Worm (Caenorhabditis elegans): Measurements from ENCODE around the gene acsd-1.

The acsd-1 gene

DNA sequence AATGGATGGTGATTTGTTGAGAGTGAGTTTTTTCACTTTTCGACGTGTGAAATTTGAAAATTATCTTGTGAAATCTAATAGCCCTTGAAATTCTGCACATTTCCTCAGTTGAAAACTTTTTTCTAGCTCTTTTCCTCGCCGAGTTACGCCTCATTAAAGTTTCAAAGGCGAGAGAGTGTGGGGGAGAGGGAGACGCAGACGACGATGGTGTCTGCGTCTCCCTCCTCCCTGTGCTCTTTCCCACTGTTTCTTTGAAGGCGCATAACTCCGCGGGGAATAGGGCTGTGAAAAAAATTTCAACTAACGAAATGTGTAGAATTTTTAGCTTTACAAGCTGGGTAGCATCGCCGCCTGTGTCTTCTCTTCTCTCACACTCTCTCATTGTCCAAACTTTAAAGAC, 50.1 kb downstream of the acsd-1 start:
- TF ChIP-seq ets-4 (tag; optimal IDR thresholded peaks at IDR 0.05), result no peak
- no peak for TF ChIP-seq ceh-48 (tag; optimal IDR thresholded peaks at IDR 0.05)
- no peak for TF ChIP-seq pha-2 (tag; optimal IDR thresholded peaks at IDR 0.05)
- no peak for TF ChIP-seq sox-4 (tag; optimal IDR thresholded peaks at IDR 0.05)
- no peak for TF ChIP-seq ceh-9 (tag; optimal IDR thresholded peaks at IDR 0.05)
- no peak for TF ChIP-seq fkh-10 (GFP tag; optimal IDR thresholded peaks at IDR 0.05)
- no peak for TF ChIP-seq odd-2 (tag; optimal IDR thresholded peaks at IDR 0.05)
- TF ChIP-seq sox-2 (GFP tag; IDR thresholded peaks at IDR 0.05), result no peak
- TF ChIP-seq fkh-6 (tag; optimal IDR thresholded peaks at IDR 0.05), result no peak
- no peak for TF ChIP-seq ref-2 (tag; optimal IDR thresholded peaks at IDR 0.05)
- TF ChIP-seq dmd-4 (tag; optimal IDR thresholded peaks at IDR 0.05; ENCODE audit: borderline replicate concordance), result no peak
- TF ChIP-seq hlh-6 (tag; optimal IDR thresholded peaks at IDR 0.05), result no peak

DNA sequence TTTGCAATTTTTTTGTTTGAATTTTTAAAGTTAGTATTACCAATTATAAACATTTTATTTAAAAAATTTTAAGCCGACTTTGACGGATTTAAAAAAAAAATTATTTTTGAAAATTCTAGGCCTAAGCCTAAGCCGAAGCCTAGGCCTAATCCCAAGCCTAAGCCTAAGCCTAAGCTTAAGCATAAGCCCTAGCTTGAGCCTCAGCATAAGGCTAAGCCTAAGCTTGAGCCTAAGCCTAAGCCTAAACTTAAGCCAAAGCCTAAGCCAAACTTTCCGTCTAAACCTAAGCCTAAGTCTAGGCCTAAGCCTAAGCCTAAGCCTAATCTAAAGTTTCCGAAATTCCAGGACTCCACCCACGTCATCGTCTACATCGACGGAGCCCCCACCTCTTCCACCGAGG, 53.4 kb downstream of the acsd-1 start:
- no peak for TF ChIP-seq ceh-48 (tag; optimal IDR thresholded peaks at IDR 0.05)
- no peak for TF ChIP-seq rnt-1 (tag; optimal IDR thresholded peaks at IDR 0.05)
- TF ChIP-seq dve-1 (tag; optimal IDR thresholded peaks at IDR 0.05), result peak; percentile 66
- TF ChIP-seq ttx-3 (tag; optimal IDR thresholded peaks at IDR 0.05), result no peak

DNA sequence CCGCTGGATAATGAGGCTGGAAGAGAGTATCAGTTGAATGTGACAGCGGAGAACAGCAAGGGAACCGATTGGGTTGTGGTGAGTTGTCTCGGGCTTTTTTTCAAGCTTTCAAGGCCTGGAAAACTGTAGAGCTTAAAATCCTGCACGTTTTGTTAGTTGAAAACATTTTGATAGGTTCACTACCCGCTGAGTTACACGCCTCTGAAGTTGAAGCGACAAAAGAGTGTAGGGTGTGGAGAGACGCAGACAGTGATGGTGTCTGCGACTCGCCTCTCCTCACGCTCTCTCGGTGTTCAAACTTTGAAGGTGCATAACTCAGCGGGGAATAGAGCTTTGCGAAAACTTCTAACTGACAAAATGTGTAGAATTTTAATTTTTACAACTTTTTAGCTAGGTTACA, 57.1 kb downstream of the acsd-1 start:
- TF ChIP-seq Y22D7AL.16 (tag; optimal IDR thresholded peaks at IDR 0.05) (no peak), hlh-30 (tag; optimal IDR thresholded peaks at IDR 0.05; ENCODE audit: insufficient read depth) (no peak), ceh-48 (tag; optimal IDR thresholded peaks at IDR 0.05) (no peak), C08G9.2 (tag; optimal IDR thresholded peaks at IDR 0.05) (no peak), pha-2 (tag; optimal IDR thresholded peaks at IDR 0.05) (no peak), tbx-2 (tag; optimal IDR thresholded peaks at IDR 0.05) (no peak), ceh-2 (tag; optimal IDR thresholded peaks at IDR 0.05) (no peak), dmd-4 (tag; optimal IDR thresholded peaks at IDR 0.05; ENCODE audit: borderline replicate concordance) (no peak), ref-2 (tag; optimal IDR thresholded peaks at IDR 0.05) (no peak), sox-2 (GFP tag; IDR thresholded peaks at IDR 0.05) (no peak), ets-4 (tag; optimal IDR thresholded peaks at IDR 0.05) (no peak), nhr-232 (tag; optimal IDR thresholded peaks at IDR 0.05) (no peak), pag-3 (tag; optimal IDR thresholded peaks at IDR 0.05; ENCODE audit: borderline replicate concordance) (no peak), pros-1 (tag; optimal IDR thresholded peaks at IDR 0.05) (no peak), ama-1 (optimal IDR thresholded peaks at IDR 0.05) (no peak), elt-2 (tag; optimal IDR thresholded peaks at IDR 0.05) (no peak), fkh-6 (tag; optimal IDR thresholded peaks at IDR 0.05) (no peak)

DNA sequence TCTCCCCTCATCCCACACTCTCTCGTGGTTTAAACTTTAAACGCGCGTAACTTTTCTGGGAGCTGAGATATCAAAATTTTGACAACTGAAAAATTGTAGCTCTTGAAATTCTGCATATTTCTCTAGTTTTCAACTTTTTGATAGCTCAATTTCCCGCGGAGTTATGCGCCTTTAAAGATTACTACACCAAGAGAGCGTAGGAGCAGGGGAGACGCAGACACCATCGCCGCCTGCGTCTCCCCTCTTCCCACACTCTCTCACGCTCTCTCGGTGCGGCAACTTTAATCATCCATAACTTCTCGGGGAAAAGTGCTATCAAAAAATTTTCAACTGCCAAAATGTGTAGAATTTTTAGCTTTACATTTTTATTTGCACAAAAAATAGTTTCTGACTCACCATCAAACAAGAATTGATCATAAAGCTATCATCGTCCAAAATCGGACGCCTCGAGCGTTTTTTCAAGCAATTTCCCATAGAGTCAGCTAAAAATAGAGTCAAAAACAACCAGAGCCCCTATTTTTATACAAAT, 59.9 kb downstream of the acsd-1 start, which contains the start of gene eak-3:
TSS of gene eak-3 (minus strand) at position 479 of the 529 bp plus-strand sequence.
- no peak for TF ChIP-seq tbx-2 (tag; optimal IDR thresholded peaks at IDR 0.05)
- no peak for TF ChIP-seq ceh-24 (tag; optimal IDR thresholded peaks at IDR 0.05)
- TF ChIP-seq ceh-18 (tag; optimal IDR thresholded peaks at IDR 0.05), result no peak
- no peak for TF ChIP-seq sdc-2 (tag; optimal IDR thresholded peaks at IDR 0.05)
- no peak for TF ChIP-seq ceh-34 (tag; optimal IDR thresholded peaks at IDR 0.05)
- no peak for TF ChIP-seq C38D4.7 (GFP tag; optimal IDR thresholded peaks at IDR 0.05)
- TF ChIP-seq ceh-14 (tag; optimal IDR thresholded peaks at IDR 0.05), result no peak
- no peak for TF ChIP-seq ceh-22 (tag; optimal IDR thresholded peaks at IDR 0.05)
- no peak for TF ChIP-seq sox-4 (tag; optimal IDR thresholded peaks at IDR 0.05)
- TF ChIP-seq ztf-16 (tag; optimal IDR thresholded peaks at IDR 0.05), result no peak
- no peak for TF ChIP-seq madf-2 (tag; optimal IDR thresholded peaks at IDR 0.05)
- TF ChIP-seq gmeb-2 (tag; optimal IDR thresholded peaks at IDR 0.05), result no peak
- TF ChIP-seq fkh-10 (GFP tag; optimal IDR thresholded peaks at IDR 0.05), result no peak
- TF ChIP-seq ceh-9 (tag; optimal IDR thresholded peaks at IDR 0.05), result no peak

DNA sequence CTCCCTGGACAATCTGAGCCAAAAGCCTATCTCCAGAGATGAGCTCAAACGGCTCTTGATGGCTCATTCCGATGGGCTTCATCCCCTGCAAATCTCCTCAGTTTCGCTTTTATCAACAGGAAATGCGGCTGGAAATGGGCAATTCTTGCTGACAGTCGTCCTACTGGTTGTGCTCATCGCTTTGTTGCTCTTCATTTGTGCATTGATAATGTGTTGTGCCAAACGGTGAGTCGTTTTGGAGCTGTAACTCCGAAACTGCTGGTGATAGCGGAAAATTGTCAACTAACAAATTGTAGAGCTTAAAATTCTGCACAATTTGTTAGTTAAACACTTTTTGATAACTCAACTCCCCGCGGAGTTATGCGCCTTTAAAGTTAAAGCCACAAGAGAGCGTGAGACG, 62.7 kb downstream of the acsd-1 start:
- no peak for TF ChIP-seq ceh-31 (tag; optimal IDR thresholded peaks at IDR 0.05)
- no peak for TF ChIP-seq fkh-6 (tag; optimal IDR thresholded peaks at IDR 0.05)
- TF ChIP-seq pqm-1 (tag; optimal IDR thresholded peaks at IDR 0.05), result no peak
- TF ChIP-seq gmeb-2 (tag; optimal IDR thresholded peaks at IDR 0.05), result no peak
- TF ChIP-seq pax-1 (tag; optimal IDR thresholded peaks at IDR 0.05), result no peak
- no peak for TF ChIP-seq sox-4 (tag; optimal IDR thresholded peaks at IDR 0.05)
- no peak for TF ChIP-seq pag-3 (tag; optimal IDR thresholded peaks at IDR 0.05; ENCODE audit: borderline replicate concordance)
- no peak for TF ChIP-seq che-1 (tag; optimal IDR thresholded peaks at IDR 0.05)
- TF ChIP-seq rnt-1 (tag; optimal IDR thresholded peaks at IDR 0.05), result no peak
- TF ChIP-seq pha-2 (tag; optimal IDR thresholded peaks at IDR 0.05), result no peak
